Fruit fly (Drosophila melanogaster): Measurements from ENCODE around the gene CG4631.

DNA sequence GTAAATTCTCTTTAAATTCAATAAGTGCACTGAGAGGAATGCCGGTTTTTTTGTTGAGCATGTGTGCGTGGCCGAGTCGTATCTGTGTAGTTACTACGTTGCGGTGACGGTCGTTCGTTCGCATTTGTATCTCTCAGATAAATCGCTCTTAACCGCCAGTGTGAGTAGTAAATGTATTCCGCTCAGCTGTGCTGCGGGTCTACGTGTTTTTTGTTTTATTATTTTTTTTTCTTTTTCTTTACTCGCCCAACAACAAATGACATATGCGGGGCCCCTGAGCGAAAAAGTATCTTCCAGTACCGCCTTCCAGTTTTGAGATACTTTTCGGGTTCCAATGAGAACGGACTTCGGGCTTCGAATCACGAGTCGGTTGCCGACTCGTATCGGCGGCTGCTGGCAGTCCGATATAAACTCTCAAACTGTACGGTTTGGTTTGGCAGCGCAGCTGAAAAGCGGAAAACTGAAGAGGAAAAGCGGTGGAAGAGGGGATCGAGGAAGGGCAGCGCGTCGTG, 5.6 kb upstream of the CG4631 start:
- TF ChIP-seq Eip75B (GFP tag; optimal IDR thresholded peaks at IDR 0.05) (peak; percentile 92), CG8119 (GFP tag; IDR thresholded peaks at IDR 0.05) (peak; percentile 98), pdm3 (GFP tag; optimal IDR thresholded peaks at IDR 0.05) (peak; percentile 88), acj6 (GFP tag; optimal IDR thresholded peaks at IDR 0.05) (peak; percentile 77), CG16779 (tag; optimal IDR thresholded peaks at IDR 0.05) (peak; percentile 99), CG10631 (GFP tag; optimal IDR thresholded peaks at IDR 0.05) (peak; percentile 58), Smox (GFP tag; optimal IDR thresholded peaks at IDR 0.05) (peak; percentile 70), Gug (GFP tag; IDR thresholded peaks at IDR 0.05) (peak; percentile 84), CG1621 (tag; optimal IDR thresholded peaks at IDR 0.05) (peak; percentile 96), Blimp-1 (GFP tag; optimal IDR thresholded peaks at IDR 0.05) (peak; percentile 78), CG3919 (GFP tag; optimal IDR thresholded peaks at IDR 0.05) (peak; percentile 89), CG7368 (GFP tag; optimal IDR thresholded peaks at IDR 0.05) (peak; percentile 90), CG6163 (GFP tag; IDR thresholded peaks at IDR 0.05) (peak; percentile 99)

Data from whole organism, prepupa.